Worm (Caenorhabditis elegans) whole organism, young adult: ENCODE data around the gene spc-2.

ENCODE experiments used
- C06A6.2 ChIP-seq: fragments of 200-800 bp; sonication (Bioruptor generic); conservative IDR thresholded peaks from 2 replicates; pipeline ENCODE4 v1.3.6; 2022; ENCODE audit warnings: missing genetic modification characterization, missing compliant biosample characterization
- D2030.7 ChIP-seq: fragments of 200-800 bp; sonication (Bioruptor generic); IDR thresholded peaks from 2 replicates; pipeline ENCODE4 v1.3.6; 2022; ENCODE audit warnings: missing genetic modification reagents, missing genetic modification characterization, missing compliant biosample characterization
- F22D6.2 ChIP-seq: sonication (generic microtip); optimal IDR thresholded peaks from 2 replicates; lab custom pipeline; 2016; ENCODE audit warnings: mild to moderate bottlenecking, missing genetic modification characterization, missing compliant biosample characterization
- F33H1.4 ChIP-seq: fragments of 200-800 bp; sonication (Bioruptor generic); IDR thresholded peaks from 2 replicates; pipeline ENCODE4 v1.3.6; 2022; ENCODE audit warnings: missing genetic modification reagents, missing genetic modification characterization, missing compliant biosample characterization
- K12H6.12 ChIP-seq: fragments of 200-800 bp; sonication (Bioruptor generic); optimal IDR thresholded peaks from 2 replicates; lab custom pipeline; 2018; ENCODE audit warnings: mild to moderate bottlenecking, missing genetic modification characterization, missing compliant biosample characterization
- T07F8.4 ChIP-seq: sonication (generic microtip); optimal IDR thresholded peaks from 2 replicates; lab custom pipeline; 2016; ENCODE audit warnings: mild to moderate bottlenecking, missing genetic modification characterization, moderate library complexity, missing compliant biosample characterization
- T26A5.8 ChIP-seq: sonication (generic microtip); optimal IDR thresholded peaks from 2 replicates; lab custom pipeline; 2016; ENCODE audit warnings: missing genetic modification characterization, missing compliant biosample characterization
- Y53F4B.3 ChIP-seq: fragments of 200-800 bp; sonication (Bioruptor generic); IDR thresholded peaks from 2 replicates; pipeline ENCODE4 v1.3.6; 2022; ENCODE audit warnings: missing genetic modification reagents, missing genetic modification characterization, missing compliant biosample characterization
- Y67H2A.10 ChIP-seq: fragments of 200-800 bp; sonication (Bioruptor generic); conservative IDR thresholded peaks from 2 replicates; pipeline ENCODE4 v1.3.6; 2022; ENCODE audit warnings: missing genetic modification reagents, missing genetic modification characterization, missing compliant biosample characterization
- Y95B8A.8 ChIP-seq: fragments of 200-800 bp; sonication (Bioruptor generic); IDR thresholded peaks from 2 replicates; pipeline ENCODE4 v1.3.6; 2022; ENCODE audit warnings: missing genetic modification reagents, missing genetic modification characterization, missing compliant biosample characterization
- ZK185.1 ChIP-seq: sonication (generic microtip); optimal IDR thresholded peaks from 2 replicates; lab custom pipeline; 2016; ENCODE audit warnings: mild to moderate bottlenecking, missing genetic modification characterization, missing compliant biosample characterization; ENCODE audit not compliant: poor library complexity, severe bottlenecking
- ama-1 ChIP-seq, 3 experiments: fragments of 150-350 bp in 1 of 3; sonication (generic microtip) in 2 of 3; optimal IDR thresholded peaks; 2 replicates each; lab custom pipeline; 2014 to 2018; ENCODE audit warnings: missing biosample characterization in 2 of 3, missing genetic modification characterization in 2 of 3, missing genetic modification reagents in 2 of 3
- aptf-2 ChIP-seq: fragments of 200-800 bp; sonication (Bioruptor generic); conservative IDR thresholded peaks from 2 replicates; pipeline ENCODE4 v1.3.6; 2022; ENCODE audit warnings: missing genetic modification reagents, missing genetic modification characterization, missing compliant biosample characterization
- atf-7 ChIP-seq: sonication (generic microtip); optimal IDR thresholded peaks from 2 replicates; lab custom pipeline; 2017; ENCODE audit warnings: mild to moderate bottlenecking, missing genetic modification characterization, missing compliant biosample characterization
- attf-3 ChIP-seq: fragments of 200-800 bp; sonication (Bioruptor generic); conservative IDR thresholded peaks from 2 replicates; pipeline ENCODE4 v1.3.6; 2022; ENCODE audit warnings: missing genetic modification reagents, missing genetic modification characterization, missing compliant biosample characterization
- attf-5 ChIP-seq: fragments of 200-800 bp; sonication (Bioruptor generic); optimal IDR thresholded peaks from 2 replicates; lab custom pipeline; 2018; ENCODE audit warnings: mild to moderate bottlenecking, missing genetic modification characterization, missing compliant biosample characterization
- bed-1 ChIP-seq: fragments of 200-800 bp; sonication (Bioruptor generic); IDR thresholded peaks from 2 replicates; pipeline ENCODE4 v1.3.6; 2022; ENCODE audit warnings: missing genetic modification reagents, missing genetic modification characterization, missing compliant biosample characterization
- ceh-100 ChIP-seq: fragments of 200-800 bp; sonication (Bioruptor generic); IDR thresholded peaks from 2 replicates; pipeline ENCODE4 v1.3.6; 2022; ENCODE audit warnings: missing genetic modification reagents, missing genetic modification characterization, missing compliant biosample characterization
- ceh-27 ChIP-seq: fragments of 200-800 bp; sonication (Bioruptor generic); optimal IDR thresholded peaks from 2 replicates; lab custom pipeline; 2018; ENCODE audit warnings: mild to moderate bottlenecking, missing genetic modification characterization, moderate library complexity, missing compliant biosample characterization
- ceh-91 ChIP-seq: fragments of 200-800 bp; sonication (Bioruptor generic); IDR thresholded peaks from 2 replicates; pipeline ENCODE4 v1.3.6; 2022; ENCODE audit warnings: missing genetic modification reagents, missing genetic modification characterization, missing compliant biosample characterization
- chd-7 ChIP-seq: sonication (generic microtip); optimal IDR thresholded peaks from 2 replicates; lab custom pipeline; 2016; ENCODE audit warnings: mild to moderate bottlenecking, missing genetic modification characterization, moderate library complexity, missing compliant biosample characterization
- die-1 ChIP-seq: sonication (generic microtip); optimal IDR thresholded peaks from 2 replicates; lab custom pipeline; 2016; ENCODE audit warnings: missing genotype, mild to moderate bottlenecking, missing genetic modification characterization, missing compliant biosample characterization
- ekl-4 ChIP-seq: fragments of 200-800 bp; sonication (Bioruptor generic); IDR thresholded peaks from 2 replicates; pipeline ENCODE4 v1.3.6; 2022; ENCODE audit warnings: missing genetic modification reagents, missing genetic modification characterization, missing compliant biosample characterization
- ets-4 ChIP-seq: fragments of 200-800 bp; sonication (Bioruptor generic); optimal IDR thresholded peaks from 2 replicates; lab custom pipeline; 2018; ENCODE audit warnings: mild to moderate bottlenecking, missing genetic modification characterization, missing compliant biosample characterization
- fkh-3 ChIP-seq: sonication (generic microtip); optimal IDR thresholded peaks from 2 replicates; lab custom pipeline; 2016; ENCODE audit warnings: mild to moderate bottlenecking, missing genetic modification characterization, missing compliant biosample characterization
- him-1 ChIP-seq: sonication (generic microtip); optimal IDR thresholded peaks from 2 replicates; lab custom pipeline; 2016; ENCODE audit warnings: missing genotype, missing genetic modification reagents, missing genetic modification characterization, missing compliant biosample characterization
- let-607 ChIP-seq, 2 experiments: fragments of 200-800 bp in 1 of 2; sonication (Bioruptor generic) in 1 of 2; sonication (generic microtip) in 1 of 2; optimal IDR thresholded peaks; 2 replicates each; lab custom pipeline; 2016 to 2018; ENCODE audit warnings: mild to moderate bottlenecking in 2 of 2, missing compliant biosample characterization in 2 of 2, missing genetic modification characterization in 2 of 2, moderate library complexity in 2 of 2, missing genotype in 1 of 2
- lir-1 ChIP-seq: fragments of 200-800 bp; sonication (Bioruptor generic); conservative IDR thresholded peaks from 2 replicates; pipeline ENCODE4 v1.3.6; 2022; ENCODE audit warnings: missing genetic modification reagents, missing genetic modification characterization, missing compliant biosample characterization
- lsy-27 ChIP-seq: sonication (generic microtip); optimal IDR thresholded peaks from 2 replicates; lab custom pipeline; 2017; ENCODE audit warnings: missing genetic modification characterization, mild to moderate bottlenecking, missing compliant biosample characterization, antibody characterized with exemption, missing genotype, borderline replicate concordance; ENCODE audit not compliant: insufficient read depth
- madf-10 ChIP-seq: sonication (generic microtip); optimal IDR thresholded peaks from 2 replicates; lab custom pipeline; 2016; ENCODE audit warnings: mild to moderate bottlenecking, missing genetic modification characterization, missing compliant biosample characterization
- madf-6 ChIP-seq: fragments of 200-800 bp; sonication (Bioruptor generic); IDR thresholded peaks from 2 replicates; pipeline ENCODE4 v1.3.6; 2022; ENCODE audit warnings: missing genetic modification reagents, missing genetic modification characterization, missing compliant biosample characterization
- mes-4 ChIP-seq: sonication (generic microtip); optimal IDR thresholded peaks from 2 replicates; lab custom pipeline; 2016; ENCODE audit warnings: missing genotype, missing genetic modification characterization, missing compliant biosample characterization
- nfya-2 ChIP-seq: fragments of 200-800 bp; sonication (Bioruptor generic); IDR thresholded peaks from 2 replicates; pipeline ENCODE4 v1.3.6; 2022; ENCODE audit warnings: missing genetic modification reagents, missing genetic modification characterization, missing compliant biosample characterization
- nhr-80 ChIP-seq: sonication (generic microtip); optimal IDR thresholded peaks from 2 replicates; lab custom pipeline; 2016; ENCODE audit warnings: missing genetic modification characterization, missing compliant biosample characterization
- nhr-90 ChIP-seq: sonication (generic microtip); optimal IDR thresholded peaks from 2 replicates; lab custom pipeline; 2016; ENCODE audit warnings: missing genotype, mild to moderate bottlenecking, missing genetic modification characterization, missing compliant biosample characterization
- pbrm-1 ChIP-seq: fragments of 200-800 bp; sonication (Bioruptor generic); IDR thresholded peaks from 2 replicates; pipeline ENCODE4 v1.3.6; 2022; ENCODE audit warnings: missing genetic modification reagents, missing genetic modification characterization, missing compliant biosample characterization
- pha-4 ChIP-seq: fragments of 150-350 bp; sonication (generic microtip); optimal IDR thresholded peaks from 2 replicates; lab custom pipeline; 2014; ENCODE audit warnings: missing biosample characterization, missing genetic modification reagents, missing genetic modification characterization
- snpc-1.3 ChIP-seq: sonication (generic microtip); optimal IDR thresholded peaks from 2 replicates; lab custom pipeline; 2017; ENCODE audit warnings: missing genetic modification characterization, mild to moderate bottlenecking, missing compliant biosample characterization, antibody characterized with exemption, moderate library complexity, missing genotype, missing genetic modification reagents; ENCODE audit not compliant: insufficient read depth
- snpc-4 ChIP-seq, 5 experiments: fragments of 150-350 bp in 1 of 5; sonication (generic microtip) in 4 of 5; optimal IDR thresholded peaks; 2 replicates each; lab custom pipeline; 2014 to 2018; ENCODE audit warnings: missing genetic modification characterization in 5 of 5, missing biosample characterization in 3 of 5, antibody characterized with exemption in 2 of 5, mild to moderate bottlenecking in 2 of 5, missing compliant biosample characterization in 2 of 5, missing genotype in 2 of 5, moderate library complexity in 2 of 5, missing genetic modification reagents in 1 of 5
- somi-1 ChIP-seq: fragments of 200-800 bp; sonication (Bioruptor generic); optimal IDR thresholded peaks from 2 replicates; lab custom pipeline; 2018; ENCODE audit warnings: mild to moderate bottlenecking, missing genetic modification characterization, missing compliant biosample characterization
- sptf-2 ChIP-seq: fragments of 200-800 bp; sonication (Bioruptor generic); optimal IDR thresholded peaks from 2 replicates; lab custom pipeline; 2018; ENCODE audit warnings: mild to moderate bottlenecking, missing genetic modification characterization, missing compliant biosample characterization
- tbp1 ChIP-seq: fragments of 200-800 bp; sonication (Bioruptor generic); optimal IDR thresholded peaks from 2 replicates; lab custom pipeline; 2018; ENCODE audit warnings: mild to moderate bottlenecking, missing genetic modification characterization, missing compliant biosample characterization
- tbx-9 ChIP-seq: sonication (generic microtip); optimal IDR thresholded peaks from 2 replicates; lab custom pipeline; 2016; ENCODE audit warnings: borderline replicate concordance, missing genetic modification characterization, inconsistent platforms, missing compliant biosample characterization
- zfh-2 ChIP-seq: fragments of 200-800 bp; sonication (Bioruptor generic); conservative IDR thresholded peaks from 2 replicates; pipeline ENCODE4 v1.3.6; 2022; ENCODE audit warnings: missing genetic modification reagents, missing genetic modification characterization, missing compliant biosample characterization
- ztf-18 ChIP-seq: sonication (generic microtip); optimal IDR thresholded peaks from 2 replicates; lab custom pipeline; 2016; ENCODE audit warnings: missing genotype, mild to moderate bottlenecking, missing genetic modification characterization, missing compliant biosample characterization
- ztf-6 ChIP-seq: fragments of 200-800 bp; sonication (Bioruptor generic); IDR thresholded peaks from 2 replicates; pipeline ENCODE4 v1.3.6; 2022; ENCODE audit warnings: missing genetic modification reagents, missing genetic modification characterization, missing compliant biosample characterization

spc-2 gene

DNA sequence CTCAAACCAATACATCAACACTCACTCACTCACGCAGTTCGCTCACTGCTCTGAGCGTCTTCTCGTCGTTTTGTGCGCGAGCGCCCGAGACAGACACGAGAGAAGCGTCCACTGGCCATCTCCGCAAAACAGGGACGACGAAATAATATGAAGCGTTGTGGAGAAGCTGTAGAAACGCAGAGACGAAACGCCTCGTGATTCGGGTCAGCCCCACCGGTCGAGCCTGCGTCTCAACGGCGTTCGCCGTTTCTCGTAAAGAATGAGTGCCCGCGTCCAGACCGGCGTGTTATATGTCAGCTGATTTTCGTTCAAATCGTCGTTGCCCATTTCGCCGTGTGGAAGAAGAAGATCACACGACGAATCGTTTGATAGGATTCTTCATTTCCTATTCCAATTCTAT is 45.8 kb downstream of the spc-2 start, which contains the start of gene fbxl-1 (continued):
- TF ChIP-seq chd-7 (tag; lab: Kevin White, UChicago), result peak; percentile 79
- no peak for TF ChIP-seq him-1
- TF ChIP-seq D2030.7 (GFP tag; lab: Robert Waterston, UW), result no peak
- peak; percentile 45 for TF ChIP-seq ztf-18
- TF ChIP-seq ceh-100 (GFP tag; lab: Robert Waterston, UW), result peak; percentile 42
- no peak for TF ChIP-seq nfya-2 (GFP tag; lab: Robert Waterston, UW)
- no peak for TF ChIP-seq sptf-2
- TF ChIP-seq somi-1 (GFP tag; lab: Kevin White, UChicago), result peak; percentile 63
- TF ChIP-seq atf-7 (tag; lab: Kevin White, UChicago), result peak; percentile 16
- TF ChIP-seq K12H6.12 (tag; lab: Kevin White, UChicago), result peak; percentile 86
- TF ChIP-seq aptf-2 (GFP tag; lab: Robert Waterston, UW), result no peak
- TF ChIP-seq tbp1, result peak; percentile 53
- TF ChIP-seq attf-5 (GFP tag; lab: Kevin White, UChicago), result peak; percentile 93
- peak; percentile 82 for TF ChIP-seq lir-1 (GFP tag; lab: Robert Waterston, UW)
- peak; percentile 65 for TF ChIP-seq ets-4 (GFP tag; lab: Kevin White, UChicago)
- TF ChIP-seq attf-3 (GFP tag; lab: Robert Waterston, UW), result peak; percentile 76
- TF ChIP-seq madf-6 (GFP tag; lab: Robert Waterston, UW), result peak; percentile 27; the same call in 1 of the 2 replicates
- TF ChIP-seq ekl-4 (GFP tag; lab: Robert Waterston, UW), result peak; percentile 49; the same call in 1 of the 2 replicates
- TF ChIP-seq zfh-2 (GFP tag; lab: Robert Waterston, UW), result peak; percentile 98
- no peak for TF ChIP-seq snpc-1.3 (tag; lab: Kevin White, UChicago)
- peak; percentile 41 for TF ChIP-seq ZK185.1 (tag; lab: Kevin White, UChicago)
- TF ChIP-seq madf-10, result peak; percentile 90
- no peak for TF ChIP-seq bed-1
- TF ChIP-seq tbx-9, result no peak
- peak; percentile 53; the same call in 1 of the 2 replicates for TF ChIP-seq C06A6.2
- TF ChIP-seq ceh-27, result peak; percentile 61
- TF ChIP-seq Y53F4B.3 (GFP tag; lab: Robert Waterston, UW), result no peak
- no peak for TF ChIP-seq die-1 (tag; lab: Kevin White, UChicago)
- peak; percentile 16; the same call in 1 of the 2 replicates for TF ChIP-seq F33H1.4
- peak; percentile 29 for TF ChIP-seq F22D6.2 (tag; lab: Kevin White, UChicago)
- TF ChIP-seq fkh-3 (tag; lab: Kevin White, UChicago), result no peak
- TF ChIP-seq ama-1 (optimal IDR thresholded peaks at IDR 0.05; lab: Kevin White, UChicago), result no peak
- TF ChIP-seq ama-1 (GFP tag; optimal IDR thresholded peaks at IDR 0.05; lab: Kevin White, UChicago), result no peak
- peak; percentile 32 for TF ChIP-seq pha-4
- 0 out of 2 replicates have a peak, but pooled peaks have one; percentile 30 for TF ChIP-seq ceh-91 (GFP tag; lab: Robert Waterston, UW)
- TF ChIP-seq ztf-6 (GFP tag; lab: Robert Waterston, UW), result no peak
- peak; percentile 44; the same call in 1 of the 2 replicates for TF ChIP-seq Y67H2A.10 (GFP tag; lab: Robert Waterston, UW)
- no peak for TF ChIP-seq mes-4 (tag; lab: Kevin White, UChicago)
- no peak for TF ChIP-seq T07F8.4
- TF ChIP-seq pbrm-1 (GFP tag; lab: Robert Waterston, UW), result peak; percentile 68; the same call in 1 of the 2 replicates
- no peak for TF ChIP-seq snpc-4 (GFP tag; optimal IDR thresholded peaks at IDR 0.05; lab: Kevin White, UChicago)
- peak; percentile 19 to 56 (median 26) for TF ChIP-seq snpc-4 (tag; optimal IDR thresholded peaks at IDR 0.05; lab: Kevin White, UChicago)
- TF ChIP-seq nhr-80 (tag; lab: Kevin White, UChicago), result peak; percentile 85
- no peak for TF ChIP-seq lsy-27 (tag; lab: Kevin White, UChicago)
- peak in 1 of 2 experiments; percentile 43 for TF ChIP-seq let-607 (tag; optimal IDR thresholded peaks at IDR 0.05; lab: Kevin White, UChicago)
- TF ChIP-seq Y95B8A.8, result no peak
- TF ChIP-seq nhr-90 (tag; lab: Kevin White, UChicago), result peak; percentile 47
- no peak for TF ChIP-seq T26A5.8 (tag; lab: Kevin White, UChicago)
